Worm (Caenorhabditis elegans) whole organism, young adult: Measurements from ENCODE around the gene bath-7.

ENCODE experiments used
- C06A6.2 ChIP-seq: fragments of 200-800 bp; sonication (Bioruptor generic); conservative IDR thresholded peaks from 2 replicates; pipeline ENCODE4 v1.3.6; 2022; ENCODE audit warnings: missing genetic modification characterization, missing compliant biosample characterization
- K11D2.4 ChIP-seq: fragments of 200-800 bp; sonication (Bioruptor generic); IDR thresholded peaks from 2 replicates; pipeline ENCODE4 v1.3.6; 2022; ENCODE audit warnings: missing genetic modification reagents, missing genetic modification characterization, missing compliant biosample characterization
- ZK185.1 ChIP-seq: sonication (generic microtip); optimal IDR thresholded peaks from 2 replicates; lab custom pipeline; 2016; ENCODE audit warnings: mild to moderate bottlenecking, missing genetic modification characterization, missing compliant biosample characterization; ENCODE audit not compliant: poor library complexity, severe bottlenecking
- egrh-3 ChIP-seq: fragments of 200-800 bp; sonication (Bioruptor generic); IDR thresholded peaks from 2 replicates; pipeline ENCODE4 v1.3.6; 2022; ENCODE audit warnings: missing genetic modification reagents, missing genetic modification characterization, missing compliant biosample characterization
- hsf-1 ChIP-seq: fragments of 200-800 bp; sonication (Bioruptor generic); IDR thresholded peaks from 2 replicates; pipeline ENCODE4 v1.3.6; 2022; ENCODE audit warnings: missing genetic modification reagents, missing genetic modification characterization, missing compliant biosample characterization
- mes-4 ChIP-seq: sonication (generic microtip); optimal IDR thresholded peaks from 2 replicates; lab custom pipeline; 2016; ENCODE audit warnings: missing genotype, missing genetic modification characterization, missing compliant biosample characterization
- nhr-80 ChIP-seq: sonication (generic microtip); optimal IDR thresholded peaks from 2 replicates; lab custom pipeline; 2016; ENCODE audit warnings: missing genetic modification characterization, missing compliant biosample characterization
- nhr-90 ChIP-seq: sonication (generic microtip); optimal IDR thresholded peaks from 2 replicates; lab custom pipeline; 2016; ENCODE audit warnings: missing genotype, mild to moderate bottlenecking, missing genetic modification characterization, missing compliant biosample characterization
- pha-4 ChIP-seq: fragments of 150-350 bp; sonication (generic microtip); optimal IDR thresholded peaks from 2 replicates; lab custom pipeline; 2014; ENCODE audit warnings: missing biosample characterization, missing genetic modification reagents, missing genetic modification characterization
- rpc-1 ChIP-seq, 2 experiments: fragments of 150-350 bp in 1 of 2; sonication (generic microtip) in 1 of 2; optimal IDR thresholded peaks; 2 replicates each; lab custom pipeline; 2014 to 2018; ENCODE audit warnings: missing biosample characterization in 1 of 2, missing genetic modification characterization in 1 of 2, missing genetic modification reagents in 1 of 2, missing genotype in 1 of 2
- snpc-4 ChIP-seq, 5 experiments: fragments of 150-350 bp in 1 of 5; sonication (generic microtip) in 4 of 5; optimal IDR thresholded peaks; 2 replicates each; lab custom pipeline; 2014 to 2018; ENCODE audit warnings: missing genetic modification characterization in 5 of 5, missing biosample characterization in 3 of 5, antibody characterized with exemption in 2 of 5, mild to moderate bottlenecking in 2 of 5, missing compliant biosample characterization in 2 of 5, missing genotype in 2 of 5, moderate library complexity in 2 of 5, missing genetic modification reagents in 1 of 5
- tlf-1 ChIP-seq: fragments of 200-800 bp; sonication (Bioruptor generic); optimal IDR thresholded peaks from 2 replicates; lab custom pipeline; 2018; ENCODE audit warnings: mild to moderate bottlenecking, missing genetic modification characterization, missing compliant biosample characterization
- unc-130 ChIP-seq: sonication (generic microtip); optimal IDR thresholded peaks from 2 replicates; lab custom pipeline; 2016; ENCODE audit warnings: missing genetic modification reagents, missing genetic modification characterization, missing compliant biosample characterization

- TF ChIP-seq rpc-1 (optimal IDR thresholded peaks at IDR 0.05; lab: Kevin White, UChicago) (no peak), rpc-1 (tag; optimal IDR thresholded peaks at IDR 0.05; lab: Kevin White, UChicago) (no peak), hsf-1 (GFP tag; lab: Robert Waterston, UW) (no peak), C06A6.2 (GFP tag; lab: Robert Waterston, UW) (no peak), K11D2.4 (GFP tag; lab: Robert Waterston, UW) (no peak), ZK185.1 (tag; lab: Kevin White, UChicago) (no peak), tlf-1 (no peak), mes-4 (tag; lab: Kevin White, UChicago) (no peak), unc-130 (GFP tag; lab: Kevin White, UChicago) (no peak), snpc-4 (GFP tag; optimal IDR thresholded peaks at IDR 0.05; lab: Kevin White, UChicago) (no peak), snpc-4 (tag; optimal IDR thresholded peaks at IDR 0.05; lab: Kevin White, UChicago) (no peak), egrh-3 (no peak), nhr-80 (tag; lab: Kevin White, UChicago) (no peak), nhr-90 (no peak), pha-4 (tag; lab: Kevin White, UChicago) (no peak)
Measured at ce11 chrII:1945093-1945492, 24.2 kb upstream of the bath-7 start, which contains the start of gene ZK250.14.
